Fruit fly (Drosophila melanogaster): Measurements from ENCODE around the gene IscU.

IscU gene

DNA sequence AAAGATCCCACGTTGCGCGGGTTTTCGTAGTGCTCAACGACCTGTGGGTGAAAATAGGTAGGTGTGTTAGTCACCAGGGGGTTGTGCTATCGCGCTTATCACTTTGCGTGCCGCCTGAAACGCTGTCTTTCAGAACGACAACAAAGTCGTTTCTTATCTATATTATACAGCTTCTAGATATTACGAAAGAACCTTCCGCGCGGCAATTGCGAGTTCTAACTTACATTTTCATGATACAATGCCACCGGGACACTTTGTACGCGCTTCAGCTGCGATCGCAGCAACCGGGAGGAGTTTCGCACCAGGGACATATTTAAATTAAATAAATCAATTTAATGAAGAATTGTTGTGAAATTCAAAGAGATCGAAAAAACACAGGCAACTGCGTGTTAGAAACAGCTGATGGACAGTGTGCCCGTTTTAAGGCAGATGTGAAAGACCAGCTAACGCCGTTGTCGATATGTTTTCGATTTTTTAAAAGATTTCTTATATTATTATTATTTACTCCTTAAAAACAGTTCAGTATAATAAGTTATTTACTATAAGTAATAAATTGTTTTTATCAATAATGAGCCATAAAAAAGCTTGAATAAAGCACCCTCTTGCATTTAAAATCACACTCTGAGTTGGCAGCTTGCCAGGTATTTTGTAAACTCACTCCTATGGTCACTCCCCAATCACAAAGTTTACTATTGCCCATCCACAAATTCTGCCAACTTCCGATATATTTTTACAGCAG lies at the start of gene IscU, which contains the start of gene CG8379:
TSS of gene IscU (minus strand) at position 417 of the 739 bp plus-strand sequence.
TSS of gene CG8379 (plus strand) at position 651 of the 739 bp plus-strand sequence.
- TF ChIP-seq noc (tag; optimal IDR thresholded peaks at IDR 0.05) = no peak

DNA sequence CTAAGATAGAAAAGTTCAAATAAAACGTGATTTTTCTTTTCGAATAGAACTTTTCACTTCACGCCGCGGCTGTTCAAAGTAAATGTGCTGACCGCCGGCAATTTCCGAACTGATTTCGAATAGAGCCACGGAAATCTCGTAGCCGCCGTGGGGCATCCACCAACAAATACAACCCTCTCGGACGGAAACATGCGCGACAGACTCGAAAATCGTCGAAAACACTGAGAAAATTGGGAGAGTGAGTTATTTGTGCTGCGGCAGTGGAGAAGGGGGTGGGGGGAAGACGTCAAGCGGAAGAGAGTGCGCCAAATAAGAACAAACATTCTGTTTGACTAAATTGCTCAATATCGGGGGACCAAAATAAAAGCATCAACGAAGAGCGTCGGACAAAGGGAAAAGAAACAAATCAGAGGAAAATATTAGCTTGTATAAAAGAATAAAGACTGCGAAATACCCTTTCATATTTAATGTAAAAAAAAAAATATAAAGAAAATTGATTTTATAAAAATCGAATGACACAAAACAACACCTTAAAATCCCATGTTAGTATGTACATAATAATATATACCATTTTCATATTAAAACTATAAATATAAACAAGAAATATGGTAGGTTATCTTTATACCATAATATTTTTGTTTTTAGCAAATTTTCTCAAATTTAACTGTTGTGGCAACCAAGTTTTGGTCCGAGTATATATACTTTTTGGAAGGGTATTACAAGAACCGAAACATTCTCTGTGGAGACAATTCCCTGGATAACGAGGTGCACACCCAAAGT lies 43.5 kb upstream of the IscU start:
- TF ChIP-seq noc (tag; optimal IDR thresholded peaks at IDR 0.05) = peak; percentile 35

DNA sequence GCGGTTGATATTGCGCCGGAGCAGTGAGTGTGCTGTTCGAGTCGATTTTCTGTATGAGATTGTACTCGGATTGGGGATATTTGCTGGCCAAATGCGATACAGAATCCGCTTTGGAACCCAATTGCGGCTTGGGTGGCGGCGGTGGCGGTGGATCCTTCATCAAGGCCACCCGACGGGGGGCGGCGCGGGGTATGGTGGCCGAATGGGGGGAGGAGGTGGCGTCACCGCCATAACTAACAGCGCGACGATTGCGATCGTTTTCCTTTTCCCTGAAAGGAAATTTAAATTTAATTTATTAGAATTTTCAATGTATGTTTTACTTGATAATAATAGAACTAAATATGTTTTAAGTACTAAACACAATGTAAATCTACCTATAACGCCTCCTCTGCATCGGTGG lies 41.1 kb upstream of the IscU start:
- no peak for TF ChIP-seq noc (tag; optimal IDR thresholded peaks at IDR 0.05)

DNA sequence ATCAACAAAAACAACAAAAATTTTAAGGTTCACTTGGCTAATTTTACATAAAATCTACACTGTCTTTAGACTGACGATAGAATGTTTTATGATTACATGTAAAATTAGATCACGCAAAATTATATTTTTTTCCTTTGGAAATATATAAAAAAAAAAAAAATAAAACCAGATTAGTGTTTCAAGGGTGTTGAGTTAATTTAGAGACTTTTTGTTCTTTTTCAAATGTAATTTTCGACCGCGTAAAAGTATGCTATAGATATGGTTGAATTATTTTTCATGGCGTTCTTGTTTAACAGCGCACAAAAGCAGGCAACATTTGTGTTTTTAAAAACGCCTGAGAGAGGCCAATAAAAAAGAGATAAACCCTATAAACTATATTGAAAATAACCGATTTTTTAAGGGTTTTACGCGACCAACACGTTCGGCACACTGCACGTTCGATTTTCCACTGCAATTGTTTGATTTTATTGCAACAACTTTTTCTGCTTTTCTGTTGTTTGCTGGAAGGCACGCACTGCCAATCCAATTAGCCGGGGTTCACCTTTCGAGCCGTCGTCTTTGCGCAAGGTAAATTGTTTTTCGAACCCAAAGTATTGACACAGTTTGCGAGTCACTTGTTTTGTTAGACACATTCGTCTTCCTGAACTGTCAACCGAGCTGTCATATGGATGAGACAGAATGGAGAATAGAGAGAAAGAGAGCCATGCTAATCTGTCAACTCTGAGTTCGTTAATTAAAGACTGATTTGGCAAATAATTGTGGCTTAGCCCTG lies 39.3 kb upstream of the IscU start:
- no peak for TF ChIP-seq noc (tag; optimal IDR thresholded peaks at IDR 0.05)

DNA sequence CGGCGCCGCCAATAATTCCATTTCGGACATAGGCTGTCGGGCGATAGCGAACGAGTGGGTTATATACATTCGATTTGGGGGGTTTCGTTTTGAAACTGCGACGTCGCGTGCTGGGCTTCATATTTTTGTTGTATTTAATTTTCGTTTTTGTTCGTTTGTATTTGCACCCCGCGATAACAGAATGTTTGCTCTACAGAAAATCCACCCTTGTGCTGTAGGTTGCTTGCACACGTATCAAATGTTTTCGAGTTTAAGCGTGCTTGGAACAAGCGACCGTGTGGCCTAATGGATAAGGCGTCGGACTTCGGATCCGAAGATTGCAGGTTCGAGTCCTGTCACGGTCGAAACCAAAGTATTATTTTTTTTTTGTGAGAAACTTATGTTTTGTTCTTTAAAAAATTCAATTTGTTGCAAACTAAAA lies 38.7 kb upstream of the IscU start:
- TF ChIP-seq noc (tag; optimal IDR thresholded peaks at IDR 0.05) = no peak

DNA sequence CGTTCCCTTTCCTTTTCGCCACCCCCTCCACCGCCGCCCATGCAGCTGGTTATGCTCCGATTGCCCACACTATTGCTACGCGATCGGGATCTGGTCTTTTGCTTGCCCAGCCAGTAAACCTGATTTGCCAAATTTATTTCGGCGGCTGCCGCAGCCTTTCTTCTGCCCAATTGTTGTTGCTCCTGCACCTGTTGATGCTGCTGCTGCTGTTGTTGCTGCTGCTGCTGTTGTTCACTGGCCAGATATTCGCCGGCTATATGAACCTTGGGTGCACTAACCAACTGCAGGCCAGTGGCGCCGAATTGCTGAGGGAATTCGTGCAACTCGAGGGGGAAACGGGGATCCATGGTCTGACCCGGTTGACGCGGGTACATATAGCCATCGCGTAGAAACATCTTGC lies 38.2 kb upstream of the IscU start:
- no peak for TF ChIP-seq noc (tag; optimal IDR thresholded peaks at IDR 0.05)

DNA sequence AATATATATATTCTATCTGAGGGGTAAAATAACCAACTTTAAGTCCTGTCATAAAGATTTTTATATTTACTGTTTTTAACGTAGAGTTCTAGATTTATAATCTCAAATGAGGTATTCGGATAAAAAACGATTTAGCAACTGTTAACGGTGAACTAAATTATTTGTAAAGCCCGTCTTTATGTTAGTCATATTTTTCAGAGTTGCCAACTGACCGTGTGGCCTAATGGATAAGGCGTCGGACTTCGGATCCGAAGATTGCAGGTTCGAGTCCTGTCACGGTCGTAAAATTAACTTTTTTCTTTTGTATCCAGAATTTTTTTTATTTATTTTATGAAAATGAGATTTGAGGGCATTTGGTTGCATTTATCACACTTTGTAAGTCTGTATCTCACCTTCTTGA lies 37.7 kb upstream of the IscU start:
- no peak for TF ChIP-seq noc (tag; optimal IDR thresholded peaks at IDR 0.05)

DNA sequence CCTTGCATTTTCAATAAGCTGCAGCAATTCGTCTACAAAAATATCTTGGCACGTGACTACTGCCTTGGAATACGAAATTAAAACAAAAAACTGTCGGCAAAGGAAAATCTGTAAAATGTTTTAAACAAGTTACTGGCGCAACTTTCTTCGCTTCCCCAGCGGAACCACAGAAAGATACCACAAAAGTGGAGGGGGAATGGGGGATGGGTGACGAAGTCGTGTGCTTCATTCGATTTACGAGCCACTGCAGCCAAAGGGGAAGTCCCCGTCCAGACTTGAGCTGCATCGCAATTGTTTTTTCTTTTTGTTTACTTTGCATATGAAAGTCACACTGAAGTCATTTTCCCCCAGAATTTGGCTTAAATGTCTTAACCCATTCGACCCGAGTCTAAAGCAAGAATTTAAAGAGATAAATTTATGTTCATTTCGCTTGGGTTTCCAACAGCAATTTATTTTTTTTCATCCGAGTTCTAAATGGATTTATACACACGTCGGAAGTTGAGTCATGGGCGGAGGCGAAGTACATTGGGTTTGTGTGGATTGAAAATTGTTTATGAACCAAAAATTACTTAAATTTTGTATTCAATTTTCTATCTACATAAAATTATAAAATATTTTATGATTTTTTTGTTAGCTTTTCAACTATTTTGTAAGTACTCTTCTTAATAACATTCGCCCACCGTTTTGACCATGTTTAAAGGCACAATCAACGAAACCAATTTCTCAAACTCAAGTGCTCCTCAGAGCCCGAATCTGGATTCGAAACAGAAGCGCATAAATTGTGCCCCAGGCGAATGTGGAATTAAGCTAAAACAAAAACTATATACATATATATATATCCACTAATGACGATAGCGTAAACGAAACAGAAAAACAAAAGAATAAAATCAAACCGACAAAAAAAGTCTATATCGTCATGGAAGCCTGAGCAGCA lies 36.4 kb upstream of the IscU start:
- TF ChIP-seq noc (tag; optimal IDR thresholded peaks at IDR 0.05) = no peak

DNA sequence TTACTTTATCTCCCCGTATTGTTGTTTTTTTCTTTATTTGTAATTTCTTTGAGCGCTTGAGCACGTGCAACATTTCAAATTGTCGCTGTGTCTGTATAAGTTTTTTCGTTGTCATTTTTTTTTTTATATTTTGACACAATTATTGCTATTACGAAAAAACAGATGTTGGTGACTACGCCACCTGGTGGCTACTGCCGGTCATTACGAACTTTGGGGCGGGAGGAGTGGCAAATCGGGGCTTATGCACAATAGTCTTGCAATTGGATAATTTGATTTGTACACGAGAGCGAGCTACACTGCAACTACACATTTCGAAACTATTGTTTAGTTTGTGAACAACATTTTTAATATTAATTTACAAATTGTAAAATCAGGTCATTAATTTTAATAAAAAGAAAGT lies 35.3 kb upstream of the IscU start:
- no peak for TF ChIP-seq noc (tag; optimal IDR thresholded peaks at IDR 0.05)

DNA sequence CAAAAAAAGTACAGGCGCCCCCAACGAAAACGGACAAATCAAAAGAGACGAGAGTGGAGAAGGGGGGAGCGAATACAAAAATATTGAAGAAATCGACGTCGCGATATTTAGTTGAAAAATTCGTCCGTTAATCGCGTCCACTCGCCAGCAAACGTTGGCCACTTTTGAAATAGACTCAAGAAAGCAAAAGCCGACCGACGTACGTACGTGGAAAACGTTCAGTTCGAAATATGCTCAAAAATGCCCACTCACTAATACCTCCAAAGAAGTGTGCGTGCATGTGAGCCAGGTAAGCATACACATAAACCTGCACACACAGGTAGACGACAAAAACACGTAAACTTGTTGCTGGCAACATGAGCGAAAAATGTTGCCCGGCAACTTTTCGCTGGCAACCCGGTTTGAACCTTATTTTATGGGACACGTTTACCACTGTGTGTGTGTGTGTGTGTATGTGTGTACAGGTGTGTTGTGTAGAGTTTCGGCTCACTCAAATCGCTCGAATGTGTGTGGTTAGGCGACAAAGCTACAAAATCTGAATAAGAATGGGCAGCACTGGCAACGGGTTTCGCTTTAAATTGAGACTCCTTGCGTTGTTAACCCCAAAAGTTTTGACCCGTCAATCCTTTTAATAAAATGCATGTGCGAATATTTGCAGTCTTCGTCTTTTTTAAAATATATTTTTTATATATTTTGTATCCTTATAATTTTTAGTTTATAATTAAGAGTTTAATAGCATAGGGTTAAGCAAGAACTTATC lies 33.7 kb upstream of the IscU start:
- TF ChIP-seq noc (tag; optimal IDR thresholded peaks at IDR 0.05) = no peak

DNA sequence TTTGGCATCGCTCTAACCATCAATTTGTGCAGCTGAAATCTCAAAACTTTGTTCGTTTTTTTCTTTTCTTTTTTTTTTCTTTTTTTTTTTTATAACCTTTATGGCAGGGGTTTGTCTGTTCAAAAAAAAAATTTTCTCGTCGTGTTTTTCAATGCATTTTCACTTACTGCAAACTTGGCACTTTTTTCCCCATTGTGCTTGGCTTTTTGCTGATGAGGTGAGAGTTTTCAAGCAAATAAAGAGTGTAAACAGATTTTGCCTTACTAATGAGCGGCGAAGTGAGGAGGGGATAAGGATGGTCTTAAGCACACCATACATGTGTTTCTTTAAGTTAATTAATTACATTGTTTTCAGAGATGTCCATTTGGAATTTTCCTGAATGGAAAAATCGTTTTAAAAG lies 32.3 kb upstream of the IscU start:
- no peak for TF ChIP-seq noc (tag; optimal IDR thresholded peaks at IDR 0.05)

DNA sequence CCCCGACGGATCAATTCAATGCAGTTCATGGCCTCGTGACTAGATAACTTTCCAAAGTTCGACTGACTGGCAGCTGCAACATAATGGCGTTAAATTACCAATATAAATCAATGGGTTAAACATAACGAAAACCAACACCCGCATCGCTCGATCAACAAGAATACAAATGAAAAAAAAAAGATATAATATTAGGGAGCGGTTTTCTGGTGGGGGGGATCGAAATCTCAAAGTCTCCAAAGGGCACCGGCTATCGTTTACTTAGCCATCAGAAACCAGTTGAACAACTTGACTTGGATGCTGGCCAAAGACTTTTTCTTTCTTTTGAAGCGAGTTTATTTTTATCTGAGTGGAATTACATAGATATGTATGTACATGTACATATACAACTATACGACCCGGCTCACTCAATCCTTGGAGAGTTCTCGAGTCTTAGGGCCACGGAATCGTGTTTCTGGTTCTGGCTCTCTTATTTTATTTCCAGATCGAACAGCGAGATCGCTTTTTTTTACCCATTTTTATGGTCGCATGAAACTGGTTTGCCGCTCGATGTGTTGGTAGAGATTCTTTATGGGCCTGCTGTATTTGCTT lies 30.7 kb upstream of the IscU start:
- TF ChIP-seq noc (tag; optimal IDR thresholded peaks at IDR 0.05) = no peak

DNA sequence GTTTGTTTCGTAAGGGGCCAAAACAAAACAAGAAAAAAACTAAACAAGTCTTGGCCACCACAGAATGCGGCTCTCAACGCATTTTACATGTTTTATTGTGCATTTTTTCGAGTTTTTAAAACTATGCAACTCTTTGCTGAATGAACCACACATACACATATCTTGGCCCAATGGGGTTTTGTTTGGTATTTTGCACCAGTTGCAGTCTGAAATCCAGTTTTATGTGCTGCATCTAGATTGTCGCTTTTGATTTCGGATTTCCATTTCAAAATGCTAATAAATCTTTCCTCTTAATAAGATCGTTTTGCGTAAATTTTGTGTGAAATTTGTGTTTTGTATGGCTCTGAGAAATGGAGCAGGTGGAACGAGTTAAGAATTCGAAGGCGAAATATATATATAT lies 29.7 kb upstream of the IscU start:
- TF ChIP-seq noc (tag; optimal IDR thresholded peaks at IDR 0.05) = no peak

DNA sequence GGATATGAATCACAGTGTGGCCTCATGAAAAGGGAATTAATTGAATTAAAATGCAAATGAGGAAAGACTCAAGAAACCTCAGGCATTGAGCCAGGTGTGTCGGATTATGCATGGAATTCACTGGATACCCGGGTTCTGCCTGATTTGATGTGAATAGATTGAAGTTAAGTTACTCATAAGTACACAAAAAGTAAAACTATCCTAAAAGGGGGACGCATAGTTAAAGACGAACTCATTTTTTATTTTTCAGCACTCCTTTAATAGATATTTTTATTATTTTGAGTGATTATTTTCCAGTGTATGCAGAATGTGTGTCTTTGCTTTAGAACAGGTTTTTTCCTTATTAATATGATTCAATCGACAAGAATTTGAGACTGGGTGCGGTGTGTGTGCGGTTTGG lies 29.2 kb upstream of the IscU start:
- TF ChIP-seq noc (tag; optimal IDR thresholded peaks at IDR 0.05) = no peak

Data from whole organism, larva.